Worm (Caenorhabditis elegans): ENCODE results near the gene F17H10.2.

Gene F17H10.2

DNA sequence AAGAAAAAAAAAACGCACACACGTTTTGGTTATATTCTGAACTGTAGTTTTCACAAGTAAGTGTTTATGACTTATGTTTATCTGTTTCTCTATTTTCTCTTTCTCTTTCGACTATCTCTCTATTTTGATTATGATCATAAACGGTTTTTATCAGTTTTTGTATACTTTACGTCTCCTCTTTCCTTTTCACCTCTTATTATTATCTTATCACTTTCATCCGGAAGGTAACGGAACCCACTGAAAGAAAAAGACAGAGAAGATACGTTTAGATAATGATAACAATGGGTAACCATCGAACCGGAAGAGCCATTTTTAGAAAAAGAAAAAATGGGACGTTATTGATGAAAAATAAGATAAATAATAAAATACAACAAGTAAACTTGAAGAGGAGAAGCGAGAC lies 52.1 kb downstream of the F17H10.2 start:
- TF ChIP-seq daf-8 (GFP tag; IDR thresholded peaks at IDR 0.05) = no peak
- peak in 1 of 2 experiments; percentile 49 for TF ChIP-seq lsy-2 (tag; optimal IDR thresholded peaks at IDR 0.05)
- TF ChIP-seq ceh-44 (GFP tag; IDR thresholded peaks at IDR 0.05) = no peak
- TF ChIP-seq set-16 (GFP tag; IDR thresholded peaks at IDR 0.05) = no peak
- TF ChIP-seq pqm-1 (tag; optimal IDR thresholded peaks at IDR 0.05) = peak; percentile 100
- TF ChIP-seq zag-1 (tag; optimal IDR thresholded peaks at IDR 0.05) = no peak
- TF ChIP-seq ceh-82 (tag; optimal IDR thresholded peaks at IDR 0.05) = no peak
- no peak for TF ChIP-seq aly-2 (tag; optimal IDR thresholded peaks at IDR 0.05)
- peak; percentile 96 for TF ChIP-seq lin-1 (GFP tag; IDR thresholded peaks at IDR 0.05)
- no peak for TF ChIP-seq ces-1 (GFP tag; optimal IDR thresholded peaks at IDR 0.05)
- peak; percentile 35 for TF ChIP-seq jun-1 (tag; optimal IDR thresholded peaks at IDR 0.05)
- TF ChIP-seq daf-16 (GFP tag; optimal IDR thresholded peaks at IDR 0.05) = peak in 1 of 2 experiments; percentile 59
- TF ChIP-seq daf-16 (tag; optimal IDR thresholded peaks at IDR 0.05) = peak; percentile 98
- peak; percentile 66 for TF ChIP-seq cey-2 (tag; optimal IDR thresholded peaks at IDR 0.05; ENCODE audit: borderline replicate concordance, insufficient read depth)
- no peak for TF ChIP-seq nhr-237 (tag; optimal IDR thresholded peaks at IDR 0.05)
- no peak for TF ChIP-seq mes-2 (tag; optimal IDR thresholded peaks at IDR 0.05; ENCODE audit: poor library complexity, severe bottlenecking)
- peak; percentile 63 for TF ChIP-seq nhr-48 (tag; optimal IDR thresholded peaks at IDR 0.05)
- no peak for TF ChIP-seq ztf-11 (tag; optimal IDR thresholded peaks at IDR 0.05)
- peak; percentile 5 for TF ChIP-seq hlh-30 (tag; optimal IDR thresholded peaks at IDR 0.05; ENCODE audit: insufficient read depth)
- TF ChIP-seq snpc-4 (tag; optimal IDR thresholded peaks at IDR 0.05) = no peak
- no peak for TF ChIP-seq unc-130 (GFP tag; optimal IDR thresholded peaks at IDR 0.05)
- no peak for TF ChIP-seq F37D6.2 (tag; optimal IDR thresholded peaks at IDR 0.05)
- 0 out of 2 replicates have a peak, but pooled peaks have one; percentile 18 for TF ChIP-seq ceh-20 (GFP tag; IDR thresholded peaks at IDR 0.05)
- peak; percentile 77; the same call in 1 of the 2 replicates for TF ChIP-seq tra-1 (GFP tag; IDR thresholded peaks at IDR 0.05)
- TF ChIP-seq madf-9 (GFP tag; conservative IDR thresholded peaks at IDR 0.05) = no peak
- TF ChIP-seq nhr-77 (tag; optimal IDR thresholded peaks at IDR 0.05) = peak; percentile 80
- TF ChIP-seq dmd-6 (GFP tag; IDR thresholded peaks at IDR 0.05) = peak; percentile 84
- TF ChIP-seq dmd-8 (GFP tag; IDR thresholded peaks at IDR 0.05) = no peak
- TF ChIP-seq nhr-10 (tag; optimal IDR thresholded peaks at IDR 0.05) = peak; percentile 50
- TF ChIP-seq hif-1 (tag; optimal IDR thresholded peaks at IDR 0.05) = no peak
- no peak for TF ChIP-seq mxl-3 (GFP tag; optimal IDR thresholded peaks at IDR 0.05)
- TF ChIP-seq skn-1 (tag; optimal IDR thresholded peaks at IDR 0.05) = no peak
- TF ChIP-seq nhr-102 (tag; optimal IDR thresholded peaks at IDR 0.05) = peak; percentile 77
- TF ChIP-seq dve-1 (tag; optimal IDR thresholded peaks at IDR 0.05; ENCODE audit: insufficient read depth) = peak; percentile 97
- peak; percentile 27 for TF ChIP-seq zip-2 (tag; optimal IDR thresholded peaks at IDR 0.05)
- peak; percentile 45 for TF ChIP-seq mep-1 (tag; optimal IDR thresholded peaks at IDR 0.05)
- no peak for TF ChIP-seq ZK546.5 (tag; optimal IDR thresholded peaks at IDR 0.05)
- TF ChIP-seq ceh-32 (tag; optimal IDR thresholded peaks at IDR 0.05; ENCODE audit: poor library complexity) = no peak
- peak; percentile 95 for TF ChIP-seq nhr-28 (tag; optimal IDR thresholded peaks at IDR 0.05)
- no peak for TF ChIP-seq snpc-1.2 (GFP tag; IDR thresholded peaks at IDR 0.05)
- no peak for TF ChIP-seq lin-39 (tag; optimal IDR thresholded peaks at IDR 0.05)
- TF ChIP-seq spr-3 (GFP tag; optimal IDR thresholded peaks at IDR 0.05) = no peak
- TF ChIP-seq nhr-76 (tag; optimal IDR thresholded peaks at IDR 0.05) = no peak
- TF ChIP-seq lin-38 (GFP tag; IDR thresholded peaks at IDR 0.05) = no peak
- no peak for TF ChIP-seq nhr-25 (tag; optimal IDR thresholded peaks at IDR 0.05; ENCODE audit: borderline replicate concordance, insufficient read depth)
- TF ChIP-seq mdt-29 (GFP tag; IDR thresholded peaks at IDR 0.05) = no peak
- TF ChIP-seq Y75B8A.6 (GFP tag; IDR thresholded peaks at IDR 0.05) = no peak
- TF ChIP-seq php-3 (GFP tag; IDR thresholded peaks at IDR 0.05) = peak; percentile 92
- peak in 1 of 2 experiments; percentile 66 for TF ChIP-seq mdl-1 (tag; optimal IDR thresholded peaks at IDR 0.05)
- TF ChIP-seq hmg-1.1 (GFP tag; IDR thresholded peaks at IDR 0.05) = no peak
- TF ChIP-seq D1046.2 (GFP tag; IDR thresholded peaks at IDR 0.05) = no peak
